Fruit fly (Drosophila melanogaster) whole organism, wandering third instar larva: ENCODE results near the gene CG15525.
A peak's percentile ranks its signal among the peaks of the same experiment; 100 is the strongest.

ENCODE experiments used
- Hnf4 ChIP-seq: fragments of 200-800 bp; sonication (Bioruptor generic); optimal IDR thresholded peaks from 2 replicates; lab custom pipeline; 2016; ENCODE audit warnings: missing biosample characterization, mild to moderate bottlenecking, missing genetic modification characterization
- Hr78 ChIP-seq: fragments of >200 bp; optimal IDR thresholded peaks from 2 replicates; lab custom pipeline; 2017; ENCODE audit warnings: missing biosample characterization, missing genetic modification characterization
- Jra ChIP-seq: sonication (Bioruptor generic); optimal IDR thresholded peaks from 2 replicates; lab custom pipeline; 2016; ENCODE audit warnings: missing biosample characterization, missing genetic modification characterization
- Myc ChIP-seq: fragments of >200 bp; optimal IDR thresholded peaks from 2 replicates; lab custom pipeline; 2017
- foxo ChIP-seq, 2 experiments: fragments of 200-800 bp; sonication (Bioruptor generic); optimal IDR thresholded peaks; 2 replicates in 1 of 2; 3 replicates in 1 of 2; lab custom pipeline; 2016 to 2017; ENCODE audit warnings: missing biosample characterization in 2 of 2, missing genetic modification characterization in 2 of 2
- psq ChIP-seq: fragments of 200-800 bp; sonication (Bioruptor generic); optimal IDR thresholded peaks from 3 replicates; lab custom pipeline; 2017; ENCODE audit warnings: missing biosample characterization, mild to moderate bottlenecking, missing genetic modification characterization, moderate library complexity

DNA sequence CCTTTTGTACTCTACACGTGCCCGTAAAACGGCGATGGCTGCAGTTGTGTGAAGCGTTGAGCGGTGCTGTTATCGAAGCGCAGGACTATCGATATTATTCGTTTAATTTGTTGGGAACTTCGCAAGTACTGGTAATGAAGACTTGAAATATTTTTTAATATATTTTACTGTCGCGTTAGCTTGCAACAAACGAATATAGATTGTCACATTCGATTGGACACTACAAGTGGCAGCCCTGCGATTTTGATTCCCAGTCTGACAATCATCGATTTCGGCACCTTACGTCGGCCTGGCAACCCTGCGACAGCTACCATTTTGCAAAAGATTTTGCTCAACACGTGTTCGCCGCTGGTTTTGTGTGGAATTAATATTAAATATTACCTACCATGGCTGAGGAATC, 7.2 kb upstream of the CG15525 start, which contains the start of the genes Nlp and Nph:
- TF ChIP-seq Hnf4 (GFP tag; lab: Kevin White, UChicago) (no peak), psq (peak; percentile 25), Myc (lab: Kevin White, UChicago) (peak; percentile 76), foxo (GFP tag; optimal IDR thresholded peaks at IDR 0.05; lab: Kevin White, UChicago) (peak in 1 of 2 experiments; percentile 18), Hr78 (GFP tag; lab: Kevin White, UChicago) (no peak), Jra (GFP tag; lab: Kevin White, UChicago) (no peak)
